Worm (Caenorhabditis elegans): ENCODE measurements around the gene cyld-1.
A peak's percentile ranks its signal among the peaks of the same experiment; 100 is the strongest.

cyld-1 gene

ce11 chrIII:9930406-9930805, 19.9 kb upstream of the cyld-1 start:
- TF ChIP-seq pqm-1 (tag; optimal IDR thresholded peaks at IDR 0.05) = peak; percentile 65
- peak; percentile 86 for TF ChIP-seq elt-2 (tag; optimal IDR thresholded peaks at IDR 0.05)
- TF ChIP-seq T23F11.4 (GFP tag; optimal IDR thresholded peaks at IDR 0.05) = no peak
- TF ChIP-seq ceh-22 (tag; optimal IDR thresholded peaks at IDR 0.05) = no peak
- TF ChIP-seq pag-3 (tag; optimal IDR thresholded peaks at IDR 0.05; ENCODE audit: borderline replicate concordance) = no peak
- TF ChIP-seq K09A11.1 (tag; optimal IDR thresholded peaks at IDR 0.05; ENCODE audit: insufficient read depth) = no peak
- TF ChIP-seq syd-9 (tag; optimal IDR thresholded peaks at IDR 0.05) = no peak
- TF ChIP-seq ceh-24 (tag; optimal IDR thresholded peaks at IDR 0.05) = no peak
- TF ChIP-seq ahr-1 (tag; optimal IDR thresholded peaks at IDR 0.05) = no peak

ce11 chrIII:9929525-9929924, 19.1 kb upstream of the cyld-1 start:
- TF ChIP-seq ceh-19 (GFP tag; optimal IDR thresholded peaks at IDR 0.05) = no peak
- TF ChIP-seq fkh-10 (GFP tag; optimal IDR thresholded peaks at IDR 0.05) = no peak
- TF ChIP-seq ceh-14 (tag; optimal IDR thresholded peaks at IDR 0.05) = no peak
- no peak for TF ChIP-seq hlh-13 (GFP tag; optimal IDR thresholded peaks at IDR 0.05)
- no peak for TF ChIP-seq C08G9.2 (tag; optimal IDR thresholded peaks at IDR 0.05)
- no peak for TF ChIP-seq tbx-2 (tag; optimal IDR thresholded peaks at IDR 0.05)
- TF ChIP-seq zip-5 (tag; optimal IDR thresholded peaks at IDR 0.05) = no peak
- TF ChIP-seq pat-9 (tag; optimal IDR thresholded peaks at IDR 0.05) = no peak
- TF ChIP-seq T23F11.4 (GFP tag; optimal IDR thresholded peaks at IDR 0.05) = no peak
- no peak for TF ChIP-seq F13H6.1 (tag; optimal IDR thresholded peaks at IDR 0.05)
- no peak for TF ChIP-seq lin-11 (tag; optimal IDR thresholded peaks at IDR 0.05)
- no peak for TF ChIP-seq K09A11.1 (tag; optimal IDR thresholded peaks at IDR 0.05; ENCODE audit: insufficient read depth)
- no peak for TF ChIP-seq ref-2 (tag; optimal IDR thresholded peaks at IDR 0.05)
- TF ChIP-seq ahr-1 (tag; optimal IDR thresholded peaks at IDR 0.05) = no peak
- no peak for TF ChIP-seq pqm-1 (tag; optimal IDR thresholded peaks at IDR 0.05)
- TF ChIP-seq ceh-9 (tag; optimal IDR thresholded peaks at IDR 0.05) = no peak
- TF ChIP-seq npax-4 (tag; optimal IDR thresholded peaks at IDR 0.05) = no peak
- TF ChIP-seq hlh-6 (tag; optimal IDR thresholded peaks at IDR 0.05) = no peak
- no peak for TF ChIP-seq fkh-6 (tag; optimal IDR thresholded peaks at IDR 0.05)

ce11 chrIII:9928777-9929176, 18.3 kb upstream of the cyld-1 start, which contains the start of gene ttr-1:
TSS of gene ttr-1 (plus strand) at chrIII:9929077.
- TF ChIP-seq ceh-45 (GFP tag; IDR thresholded peaks at IDR 0.05) = no peak

ce11 chrIII:9927378-9927777, 16.9 kb upstream of the cyld-1 start, which contains the start of gene ttr-2:
TSS of gene ttr-2 (plus strand) at chrIII:9927769.
- TF ChIP-seq Y22D7AL.16 (tag; optimal IDR thresholded peaks at IDR 0.05) (no peak), ceh-24 (tag; optimal IDR thresholded peaks at IDR 0.05) (no peak), C38D4.7 (GFP tag; optimal IDR thresholded peaks at IDR 0.05) (no peak), dve-1 (tag; optimal IDR thresholded peaks at IDR 0.05) (no peak), ceh-31 (tag; optimal IDR thresholded peaks at IDR 0.05) (no peak), ets-4 (tag; optimal IDR thresholded peaks at IDR 0.05) (no peak), pag-3 (tag; optimal IDR thresholded peaks at IDR 0.05; ENCODE audit: borderline replicate concordance) (no peak), hlh-13 (GFP tag; optimal IDR thresholded peaks at IDR 0.05) (no peak), T23F11.4 (GFP tag; optimal IDR thresholded peaks at IDR 0.05) (no peak), unc-42 (tag; optimal IDR thresholded peaks at IDR 0.05) (no peak), K02D7.2 (tag; optimal IDR thresholded peaks at IDR 0.05) (no peak), ceh-19 (GFP tag; optimal IDR thresholded peaks at IDR 0.05) (no peak), hlh-15 (tag; optimal IDR thresholded peaks at IDR 0.05) (no peak), unc-55 (GFP tag; optimal IDR thresholded peaks at IDR 0.05) (no peak), odd-2 (tag; optimal IDR thresholded peaks at IDR 0.05) (no peak), che-1 (tag; optimal IDR thresholded peaks at IDR 0.05) (no peak), pha-2 (tag; optimal IDR thresholded peaks at IDR 0.05) (no peak)
